Worm (Caenorhabditis elegans) whole organism, young adult: Measurements from ENCODE around the gene fkb-6.

Experiments
- C06A6.2 ChIP-seq: fragments of 200-800 bp; sonication (Bioruptor generic); conservative IDR thresholded peaks from 2 replicates; pipeline ENCODE4 v1.3.6; 2022; ENCODE audit warnings: missing genetic modification characterization, missing compliant biosample characterization
- C17E4.6 ChIP-seq: fragments of 200-800 bp; sonication (Bioruptor generic); IDR thresholded peaks from 2 replicates; pipeline ENCODE4 v1.3.6; 2022; ENCODE audit warnings: missing genetic modification reagents, missing genetic modification characterization, missing compliant biosample characterization
- D2030.7 ChIP-seq: fragments of 200-800 bp; sonication (Bioruptor generic); IDR thresholded peaks from 2 replicates; pipeline ENCODE4 v1.3.6; 2022; ENCODE audit warnings: missing genetic modification reagents, missing genetic modification characterization, missing compliant biosample characterization
- F10E7.11 ChIP-seq: sonication (generic microtip); optimal IDR thresholded peaks from 2 replicates; lab custom pipeline; 2017; ENCODE audit warnings: mild to moderate bottlenecking, missing genetic modification characterization, moderate library complexity, missing compliant biosample characterization
- F22D6.2 ChIP-seq: sonication (generic microtip); optimal IDR thresholded peaks from 2 replicates; lab custom pipeline; 2016; ENCODE audit warnings: mild to moderate bottlenecking, missing genetic modification characterization, missing compliant biosample characterization
- F33H1.4 ChIP-seq: fragments of 200-800 bp; sonication (Bioruptor generic); IDR thresholded peaks from 2 replicates; pipeline ENCODE4 v1.3.6; 2022; ENCODE audit warnings: missing genetic modification reagents, missing genetic modification characterization, missing compliant biosample characterization
- F52B5.7 ChIP-seq: sonication (generic microtip); optimal IDR thresholded peaks from 2 replicates; lab custom pipeline; 2016; ENCODE audit warnings: mild to moderate bottlenecking, missing genetic modification characterization, missing compliant biosample characterization
- F55B11.4 ChIP-seq: sonication (generic microtip); optimal IDR thresholded peaks from 2 replicates; lab custom pipeline; 2016; ENCODE audit warnings: missing compliant biosample characterization, missing genetic modification characterization, borderline replicate concordance; ENCODE audit not compliant: insufficient read depth
- K11D2.4 ChIP-seq: fragments of 200-800 bp; sonication (Bioruptor generic); IDR thresholded peaks from 2 replicates; pipeline ENCODE4 v1.3.6; 2022; ENCODE audit warnings: missing genetic modification reagents, missing genetic modification characterization, missing compliant biosample characterization
- Y53G8AR.9 ChIP-seq: fragments of 200-800 bp; sonication (Bioruptor generic); conservative IDR thresholded peaks from 2 replicates; pipeline ENCODE4 v1.3.6; 2022; ENCODE audit warnings: missing genetic modification reagents, missing genetic modification characterization, missing compliant biosample characterization
- Y56A3A.18 ChIP-seq: fragments of 200-800 bp; sonication (Bioruptor generic); IDR thresholded peaks from 2 replicates; pipeline ENCODE4 v1.3.6; 2022; ENCODE audit warnings: missing genetic modification reagents, missing genetic modification characterization, missing compliant biosample characterization
- Y67H2A.10 ChIP-seq: fragments of 200-800 bp; sonication (Bioruptor generic); conservative IDR thresholded peaks from 2 replicates; pipeline ENCODE4 v1.3.6; 2022; ENCODE audit warnings: missing genetic modification reagents, missing genetic modification characterization, missing compliant biosample characterization
- attf-5 ChIP-seq: fragments of 200-800 bp; sonication (Bioruptor generic); optimal IDR thresholded peaks from 2 replicates; lab custom pipeline; 2018; ENCODE audit warnings: mild to moderate bottlenecking, missing genetic modification characterization, missing compliant biosample characterization
- bed-2 ChIP-seq: fragments of 200-800 bp; sonication (Bioruptor generic); IDR thresholded peaks from 2 replicates; pipeline ENCODE4 v1.3.6; 2022; ENCODE audit warnings: missing genetic modification reagents, missing genetic modification characterization, missing compliant biosample characterization
- cebp-1 ChIP-seq, 2 experiments: fragments of 200-800 bp in 1 of 2; sonication (Bioruptor generic) in 1 of 2; sonication (generic microtip) in 1 of 2; IDR thresholded peaks in 1 of 2; optimal IDR thresholded peaks in 1 of 2; 2 replicates each; pipeline versions ENCODE4 v1.3.6 to Lab custom; 2017 to 2022; ENCODE audit warnings: missing compliant biosample characterization in 2 of 2, missing genetic modification characterization in 2 of 2, mild to moderate bottlenecking in 1 of 2, missing genetic modification reagents in 1 of 2, moderate library complexity in 1 of 2
- ceh-100 ChIP-seq: fragments of 200-800 bp; sonication (Bioruptor generic); IDR thresholded peaks from 2 replicates; pipeline ENCODE4 v1.3.6; 2022; ENCODE audit warnings: missing genetic modification reagents, missing genetic modification characterization, missing compliant biosample characterization
- ceh-58 ChIP-seq: fragments of 200-800 bp; sonication (Bioruptor generic); IDR thresholded peaks from 2 replicates; pipeline ENCODE4 v1.3.6; 2022; ENCODE audit warnings: missing genetic modification characterization, missing compliant biosample characterization
- die-1 ChIP-seq: sonication (generic microtip); optimal IDR thresholded peaks from 2 replicates; lab custom pipeline; 2016; ENCODE audit warnings: missing genotype, mild to moderate bottlenecking, missing genetic modification characterization, missing compliant biosample characterization
- dox-1 ChIP-seq: fragments of 200-800 bp; sonication (Bioruptor generic); IDR thresholded peaks from 2 replicates; pipeline ENCODE4 v1.3.6; 2022; ENCODE audit warnings: missing genetic modification reagents, missing genetic modification characterization, missing compliant biosample characterization
- dpl-1 ChIP-seq: fragments of 150-350 bp; optimal IDR thresholded peaks from 2 replicates; lab custom pipeline; 2014; ENCODE audit warnings: missing biosample characterization, missing genetic modification reagents, missing genetic modification characterization
- ekl-4 ChIP-seq: fragments of 200-800 bp; sonication (Bioruptor generic); IDR thresholded peaks from 2 replicates; pipeline ENCODE4 v1.3.6; 2022; ENCODE audit warnings: missing genetic modification reagents, missing genetic modification characterization, missing compliant biosample characterization
- hlh-12 ChIP-seq: sonication (generic microtip); optimal IDR thresholded peaks from 2 replicates; lab custom pipeline; 2016; ENCODE audit warnings: missing genetic modification characterization, missing compliant biosample characterization
- hlh-26 ChIP-seq: fragments of 200-800 bp; sonication (Bioruptor generic); conservative IDR thresholded peaks from 2 replicates; pipeline ENCODE4 v1.3.6; 2022; ENCODE audit warnings: missing genetic modification reagents, missing genetic modification characterization, missing compliant biosample characterization
- hmg-1.2 ChIP-seq: fragments of 200-800 bp; sonication (Bioruptor generic); IDR thresholded peaks from 2 replicates; pipeline ENCODE4 v1.3.6; 2022; ENCODE audit warnings: missing genetic modification reagents, missing genetic modification characterization, missing compliant biosample characterization
- hrde-1 ChIP-seq: sonication (generic microtip); optimal IDR thresholded peaks from 2 replicates; lab custom pipeline; 2016; ENCODE audit warnings: missing genetic modification characterization, mild to moderate bottlenecking, missing compliant biosample characterization, moderate library complexity, missing genotype, missing genetic modification reagents, borderline replicate concordance
- let-607 ChIP-seq, 2 experiments: fragments of 200-800 bp in 1 of 2; sonication (Bioruptor generic) in 1 of 2; sonication (generic microtip) in 1 of 2; optimal IDR thresholded peaks; 2 replicates each; lab custom pipeline; 2016 to 2018; ENCODE audit warnings: mild to moderate bottlenecking in 2 of 2, missing compliant biosample characterization in 2 of 2, missing genetic modification characterization in 2 of 2, moderate library complexity in 2 of 2, missing genotype in 1 of 2
- lir-1 ChIP-seq: fragments of 200-800 bp; sonication (Bioruptor generic); conservative IDR thresholded peaks from 2 replicates; pipeline ENCODE4 v1.3.6; 2022; ENCODE audit warnings: missing genetic modification reagents, missing genetic modification characterization, missing compliant biosample characterization
- mcd-1 ChIP-seq: fragments of 200-800 bp; sonication (Bioruptor generic); IDR thresholded peaks from 2 replicates; pipeline ENCODE4 v1.3.6; 2022; ENCODE audit warnings: missing genetic modification reagents, missing genetic modification characterization, missing compliant biosample characterization
- nhr-120 ChIP-seq: fragments of 200-800 bp; sonication (Bioruptor generic); IDR thresholded peaks from 2 replicates; pipeline ENCODE4 v1.3.6; 2022; ENCODE audit warnings: missing genetic modification characterization, missing compliant biosample characterization
- nhr-179 ChIP-seq: sonication (generic microtip); optimal IDR thresholded peaks from 2 replicates; lab custom pipeline; 2016; ENCODE audit warnings: mild to moderate bottlenecking, missing genetic modification characterization, missing compliant biosample characterization
- nhr-27 ChIP-seq: fragments of 200-800 bp; sonication (Bioruptor generic); optimal IDR thresholded peaks from 2 replicates; lab custom pipeline; 2018; ENCODE audit warnings: mild to moderate bottlenecking, missing genetic modification characterization, moderate library complexity, missing compliant biosample characterization
- pha-4 ChIP-seq: fragments of 150-350 bp; sonication (generic microtip); optimal IDR thresholded peaks from 2 replicates; lab custom pipeline; 2014; ENCODE audit warnings: missing biosample characterization, missing genetic modification reagents, missing genetic modification characterization
- rec-8 ChIP-seq, 2 experiments: sonication (generic microtip); optimal IDR thresholded peaks; 2 replicates each; lab custom pipeline; 2016; ENCODE audit warnings: mild to moderate bottlenecking in 2 of 2, missing genetic modification characterization in 2 of 2, missing genetic modification reagents in 2 of 2, missing genotype in 2 of 2, missing biosample characterization in 1 of 2, missing compliant biosample characterization in 1 of 2, moderate library complexity in 1 of 2
- snpc-1.3 ChIP-seq: sonication (generic microtip); optimal IDR thresholded peaks from 2 replicates; lab custom pipeline; 2017; ENCODE audit warnings: missing genetic modification characterization, mild to moderate bottlenecking, missing compliant biosample characterization, antibody characterized with exemption, moderate library complexity, missing genotype, missing genetic modification reagents; ENCODE audit not compliant: insufficient read depth
- snpc-4 ChIP-seq, 5 experiments: fragments of 150-350 bp in 1 of 5; sonication (generic microtip) in 4 of 5; optimal IDR thresholded peaks; 2 replicates each; lab custom pipeline; 2014 to 2018; ENCODE audit warnings: missing genetic modification characterization in 5 of 5, missing biosample characterization in 3 of 5, antibody characterized with exemption in 2 of 5, mild to moderate bottlenecking in 2 of 5, missing compliant biosample characterization in 2 of 5, missing genotype in 2 of 5, moderate library complexity in 2 of 5, missing genetic modification reagents in 1 of 5
- tlf-1 ChIP-seq: fragments of 200-800 bp; sonication (Bioruptor generic); optimal IDR thresholded peaks from 2 replicates; lab custom pipeline; 2018; ENCODE audit warnings: mild to moderate bottlenecking, missing genetic modification characterization, missing compliant biosample characterization
- ztf-22 ChIP-seq: fragments of 200-800 bp; sonication (Bioruptor generic); optimal IDR thresholded peaks from 2 replicates; lab custom pipeline; 2018; ENCODE audit warnings: mild to moderate bottlenecking, missing genetic modification characterization, moderate library complexity, missing compliant biosample characterization
- ztf-28 ChIP-seq: fragments of 200-800 bp; sonication (Bioruptor generic); IDR thresholded peaks from 2 replicates; pipeline ENCODE4 v1.3.6; 2022; ENCODE audit warnings: missing genetic modification reagents, missing genetic modification characterization, missing compliant biosample characterization

fkb-6 gene

DNA sequence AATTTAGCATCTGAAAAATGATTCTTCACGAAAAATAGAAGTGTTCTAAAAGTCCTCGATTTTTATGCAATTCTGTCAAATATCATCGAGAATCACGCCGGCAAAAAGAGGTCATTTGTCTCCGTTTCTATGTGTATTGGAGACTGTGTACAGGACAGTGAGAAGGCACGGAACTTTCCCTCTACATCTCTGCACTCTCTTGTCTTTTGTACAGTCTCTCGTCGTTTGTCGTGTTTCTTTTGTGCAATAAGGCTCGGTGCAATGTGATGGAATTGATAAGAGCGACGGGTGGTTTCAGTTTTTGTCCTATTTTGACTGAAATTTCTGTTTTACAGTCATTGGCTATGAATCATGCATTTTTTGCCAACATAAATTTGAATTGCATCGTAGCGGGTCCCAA lies 14.1 kb upstream of the fkb-6 start (continued):
- TF ChIP-seq snpc-4 (GFP tag; optimal IDR thresholded peaks at IDR 0.05; lab: Kevin White, UChicago) (no peak), snpc-4 (tag; optimal IDR thresholded peaks at IDR 0.05; lab: Kevin White, UChicago) (peak in 1 of 4 experiments; percentile 13), hlh-26 (GFP tag; lab: Robert Waterston, UW) (no peak), cebp-1 (GFP tag; IDR thresholded peaks at IDR 0.05; lab: Robert Waterston, UW) (no peak), cebp-1 (tag; optimal IDR thresholded peaks at IDR 0.05; lab: Kevin White, UChicago) (peak; percentile 46), F10E7.11 (tag; lab: Kevin White, UChicago) (no peak), pha-4 (tag; lab: Kevin White, UChicago) (peak; percentile 2), C06A6.2 (GFP tag; lab: Robert Waterston, UW) (no peak), ztf-22 (GFP tag; lab: Kevin White, UChicago) (no peak), ekl-4 (GFP tag; lab: Robert Waterston, UW) (no peak), rec-8 (tag; optimal IDR thresholded peaks at IDR 0.05; lab: Kevin White, UChicago) (no peak), hrde-1 (no peak), ztf-28 (no peak), Y67H2A.10 (GFP tag; lab: Robert Waterston, UW) (no peak), F33H1.4 (GFP tag; lab: Robert Waterston, UW) (no peak), tlf-1 (no peak), Y53G8AR.9 (GFP tag; lab: Robert Waterston, UW) (no peak), dpl-1 (GFP tag; lab: Kevin White, UChicago) (no peak), nhr-179 (tag; lab: Kevin White, UChicago) (no peak), F22D6.2 (no peak), F52B5.7 (no peak), hlh-12 (tag; lab: Kevin White, UChicago) (no peak), nhr-27 (tag; lab: Kevin White, UChicago) (no peak), Y56A3A.18 (GFP tag; lab: Robert Waterston, UW) (no peak), die-1 (tag; lab: Kevin White, UChicago) (no peak), attf-5 (peak; percentile 57), lir-1 (GFP tag; lab: Robert Waterston, UW) (no peak), dox-1 (GFP tag; lab: Robert Waterston, UW) (peak; percentile 78), D2030.7 (GFP tag; lab: Robert Waterston, UW) (no peak), K11D2.4 (GFP tag; lab: Robert Waterston, UW) (no peak), snpc-1.3 (tag; lab: Kevin White, UChicago) (no peak), ceh-58 (GFP tag; lab: Robert Waterston, UW) (no peak), hmg-1.2 (GFP tag; lab: Robert Waterston, UW) (peak; percentile 84), F55B11.4 (tag; lab: Kevin White, UChicago) (no peak), nhr-120 (GFP tag; lab: Robert Waterston, UW) (no peak), C17E4.6 (GFP tag; lab: Robert Waterston, UW) (no peak), let-607 (tag; optimal IDR thresholded peaks at IDR 0.05; lab: Kevin White, UChicago) (no peak)

DNA sequence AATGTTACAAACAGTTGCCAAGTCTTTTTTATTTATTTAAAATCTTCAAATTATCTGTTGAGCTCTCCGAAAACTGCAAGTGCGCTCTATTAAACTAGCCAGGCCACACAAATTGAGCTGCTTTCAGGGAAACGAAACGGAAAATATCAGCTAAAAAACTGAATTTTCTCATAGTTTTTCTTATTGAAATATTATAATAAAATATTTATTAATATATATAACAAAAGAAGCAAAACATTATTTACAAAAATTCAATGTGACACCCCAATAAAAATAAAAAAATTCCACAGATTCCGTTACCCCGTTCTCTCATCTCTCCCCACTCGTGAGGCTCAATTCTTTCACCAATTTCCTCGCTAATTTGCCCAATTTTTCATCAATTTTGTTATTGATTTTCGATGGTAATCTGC lies 13.4 kb upstream of the fkb-6 start:
- TF ChIP-seq ceh-100 (GFP tag; lab: Robert Waterston, UW) (peak; percentile 84), bed-2 (GFP tag; lab: Robert Waterston, UW) (no peak), mcd-1 (GFP tag; lab: Robert Waterston, UW) (peak; percentile 51; the same call in 1 of the 2 replicates)
